Worm (Caenorhabditis elegans): Measurements from ENCODE around the gene cal-1.

The cal-1 gene

DNA sequence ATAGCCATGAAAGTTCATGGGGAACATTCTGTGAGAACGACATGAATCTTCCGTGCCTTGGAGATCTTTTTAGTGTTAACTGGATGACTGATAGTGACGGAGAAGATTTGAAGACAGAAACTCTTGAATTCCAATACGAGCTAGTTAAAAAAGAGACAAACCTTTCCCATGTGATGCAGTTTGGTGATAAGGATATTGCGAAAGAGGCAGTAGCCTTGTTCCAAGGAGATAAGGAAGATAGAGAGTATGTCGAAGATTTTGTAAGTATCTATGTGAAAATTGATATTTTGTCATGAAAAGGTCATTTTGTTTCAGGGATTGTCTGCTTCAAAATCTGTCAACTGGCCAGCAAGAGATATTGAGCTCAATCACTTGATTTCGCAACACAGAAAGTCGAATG lies 3.1 kb downstream of the cal-1 start (continued):
- TF ChIP-seq daf-16 (GFP tag; optimal IDR thresholded peaks at IDR 0.05): no peak
- peak; percentile 19 for TF ChIP-seq daf-16 (tag; optimal IDR thresholded peaks at IDR 0.05)
- no peak for TF ChIP-seq daf-19 (GFP tag; conservative IDR thresholded peaks at IDR 0.05)
- no peak for TF ChIP-seq saeg-2 (GFP tag; IDR thresholded peaks at IDR 0.05)

DNA sequence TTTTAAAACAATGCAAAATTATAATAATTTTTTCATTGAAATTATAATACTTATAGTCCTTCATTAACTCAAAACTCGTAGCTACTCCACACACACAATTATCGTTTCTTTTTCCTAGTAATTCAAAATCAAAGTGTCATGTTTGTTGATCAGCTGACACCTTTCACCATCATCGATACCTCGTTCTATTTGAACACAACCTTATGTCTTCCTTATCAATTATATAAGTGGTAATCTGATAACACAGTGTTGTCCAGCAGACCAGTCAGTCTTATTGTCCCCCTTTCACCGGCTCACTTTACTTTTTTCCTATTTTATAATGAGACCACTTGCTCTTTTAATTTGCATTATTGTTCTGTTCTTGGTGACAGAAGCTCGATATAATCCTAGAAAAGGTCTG lies 4.3 kb downstream of the cal-1 start, which contains the start of the genes T28H10.2 and lgmn-1:
Gene T28H10.2, minus strand, starts transcription at position 177 of the 400 bp plus-strand sequence.
Gene lgmn-1, plus strand, starts transcription at position 284 of the 400 bp plus-strand sequence.
- no peak for TF ChIP-seq aly-2 (tag; optimal IDR thresholded peaks at IDR 0.05)
- TF ChIP-seq lin-15B (tag; optimal IDR thresholded peaks at IDR 0.05): no peak
- no peak for TF ChIP-seq nhr-25 (tag; optimal IDR thresholded peaks at IDR 0.05; ENCODE audit: borderline replicate concordance, insufficient read depth)
- TF ChIP-seq mdt-29 (GFP tag; IDR thresholded peaks at IDR 0.05): no peak
- TF ChIP-seq nhr-102 (tag; optimal IDR thresholded peaks at IDR 0.05): peak; percentile 11
- peak; percentile 84 for TF ChIP-seq hlh-11 (tag; optimal IDR thresholded peaks at IDR 0.05)
- no peak for TF ChIP-seq snpc-4 (tag; optimal IDR thresholded peaks at IDR 0.05)
- no peak for TF ChIP-seq ZK337.2 (GFP tag; IDR thresholded peaks at IDR 0.05)
- TF ChIP-seq mep-1 (tag; optimal IDR thresholded peaks at IDR 0.05): peak; percentile 21
- TF ChIP-seq fkh-10 (GFP tag; optimal IDR thresholded peaks at IDR 0.05): no peak
- TF ChIP-seq set-16 (GFP tag; IDR thresholded peaks at IDR 0.05): no peak
- TF ChIP-seq ZK546.5 (tag; optimal IDR thresholded peaks at IDR 0.05): no peak
- TF ChIP-seq F44E2.7 (GFP tag; IDR thresholded peaks at IDR 0.05): no peak
- no peak for TF ChIP-seq mes-2 (tag; optimal IDR thresholded peaks at IDR 0.05; ENCODE audit: poor library complexity, severe bottlenecking)
- no peak for TF ChIP-seq ceh-62 (tag; optimal IDR thresholded peaks at IDR 0.05)
- TF ChIP-seq nhr-41 (GFP tag; IDR thresholded peaks at IDR 0.05): no peak
- no peak for TF ChIP-seq T26A8.4 (GFP tag; IDR thresholded peaks at IDR 0.05)
- TF ChIP-seq mxl-2 (GFP tag; conservative IDR thresholded peaks at IDR 0.05): no peak
- peak in 1 of 2 experiments; percentile 31 for TF ChIP-seq daf-16 (GFP tag; optimal IDR thresholded peaks at IDR 0.05)
- TF ChIP-seq daf-16 (tag; optimal IDR thresholded peaks at IDR 0.05): peak; percentile 91
- TF ChIP-seq zip-11 (GFP tag; IDR thresholded peaks at IDR 0.05): no peak
- no peak for TF ChIP-seq ceh-82 (tag; optimal IDR thresholded peaks at IDR 0.05)
- no peak for TF ChIP-seq skn-1 (tag; optimal IDR thresholded peaks at IDR 0.05)
- no peak for TF ChIP-seq nhr-76 (tag; optimal IDR thresholded peaks at IDR 0.05)
- TF ChIP-seq nhr-6 (tag; optimal IDR thresholded peaks at IDR 0.05): no peak
- TF ChIP-seq nhr-42 (GFP tag; IDR thresholded peaks at IDR 0.05): no peak
- TF ChIP-seq zfp-3 (GFP tag; conservative IDR thresholded peaks at IDR 0.05): no peak
- TF ChIP-seq duxl-1 (tag; optimal IDR thresholded peaks at IDR 0.05; ENCODE audit: poor library complexity): no peak
- TF ChIP-seq F26F4.8 (GFP tag; conservative IDR thresholded peaks at IDR 0.05): no peak
- TF ChIP-seq vab-7 (GFP tag; IDR thresholded peaks at IDR 0.05): no peak
- TF ChIP-seq F10B5.3 (tag; optimal IDR thresholded peaks at IDR 0.05): no peak
- TF ChIP-seq ama-1 (optimal IDR thresholded peaks at IDR 0.05): no peak
- no peak for TF ChIP-seq ces-1 (GFP tag; optimal IDR thresholded peaks at IDR 0.05)
- TF ChIP-seq tra-1 (GFP tag; IDR thresholded peaks at IDR 0.05): no peak
- TF ChIP-seq lir-3 (tag; optimal IDR thresholded peaks at IDR 0.05): no peak
- no peak for TF ChIP-seq dmd-9 (GFP tag; IDR thresholded peaks at IDR 0.05)
- no peak for TF ChIP-seq ctbp-1 (GFP tag; IDR thresholded peaks at IDR 0.05)
- no peak for TF ChIP-seq zip-2 (tag; optimal IDR thresholded peaks at IDR 0.05)
- no peak for TF ChIP-seq unc-39 (tag; optimal IDR thresholded peaks at IDR 0.05)
- no peak for TF ChIP-seq ztf-11 (tag; optimal IDR thresholded peaks at IDR 0.05)
- no peak for TF ChIP-seq arid-1 (GFP tag; conservative IDR thresholded peaks at IDR 0.05)
- no peak for TF ChIP-seq pha-4 (GFP tag; IDR thresholded peaks at IDR 0.05)
- no peak for TF ChIP-seq pha-4 (tag; optimal IDR thresholded peaks at IDR 0.05)
- TF ChIP-seq egl-43 (GFP tag; IDR thresholded peaks at IDR 0.05): no peak
- no peak for TF ChIP-seq attf-4 (tag; optimal IDR thresholded peaks at IDR 0.05)
- no peak for TF ChIP-seq unc-62 (GFP tag; optimal IDR thresholded peaks at IDR 0.05 in 1 of 2)
- TF ChIP-seq unc-62 (tag; optimal IDR thresholded peaks at IDR 0.05): no peak
- TF ChIP-seq mdl-1 (tag; optimal IDR thresholded peaks at IDR 0.05): no peak
- TF ChIP-seq nhr-77 (tag; optimal IDR thresholded peaks at IDR 0.05): peak; percentile 69
- no peak for TF ChIP-seq nhr-237 (tag; optimal IDR thresholded peaks at IDR 0.05)

All from whole organism, L4 larva.